Fruit fly (Drosophila melanogaster) whole organism, embryonic: ENCODE results near the gene mRpL46.
A peak's percentile ranks its signal among the peaks of the same experiment; 100 is the strongest.

ENCODE experiments used
- Ada2b ChIP-seq: fragments of 200-800 bp; sonication (Bioruptor generic); IDR thresholded peaks from 2 replicates; pipeline ENCODE4 v1.3.6; 2022; ENCODE audit warnings: missing biosample characterization, missing genetic modification characterization
- Adf1 ChIP-seq: fragments of 200-800 bp; sonication (Bioruptor generic); IDR thresholded peaks from 2 replicates; pipeline ENCODE4 v1.3.6; 2022; ENCODE audit warnings: missing biosample characterization, missing genetic modification characterization
- Aef1 ChIP-seq: fragments of 200-800 bp; sonication (Bioruptor generic); IDR thresholded peaks from 3 replicates; pipeline ENCODE4 v1.3.6; 2022; ENCODE audit warnings: missing biosample characterization, missing genetic modification characterization
- CG10959 ChIP-seq: fragments of 200-800 bp; sonication (Bioruptor generic); IDR thresholded peaks from 2 replicates; pipeline ENCODE4 v1.3.6; 2022; ENCODE audit warnings: missing biosample characterization, missing genetic modification characterization
- CG13775 ChIP-seq: fragments of 200-800 bp; sonication (Bioruptor generic); optimal IDR thresholded peaks from 3 replicates; lab custom pipeline; 2017; ENCODE audit warnings: missing biosample characterization, mild to moderate bottlenecking, missing genetic modification characterization
- CG13894 ChIP-seq: fragments of 200-800 bp; sonication (Bioruptor generic); optimal IDR thresholded peaks from 3 replicates; lab custom pipeline; 2018; ENCODE audit warnings: missing biosample characterization, mild to moderate bottlenecking, missing genetic modification characterization, moderate library complexity
- CG1529 ChIP-seq: fragments of 200-800 bp; sonication (Bioruptor generic); optimal IDR thresholded peaks from 3 replicates; lab custom pipeline; 2018; ENCODE audit warnings: missing biosample characterization, missing genetic modification characterization
- CG15601 ChIP-seq: fragments of 200-800 bp; sonication (Bioruptor generic); optimal IDR thresholded peaks from 3 replicates; lab custom pipeline; 2019; ENCODE audit warnings: missing biosample characterization, mild to moderate bottlenecking, missing genetic modification characterization, moderate library complexity
- CG17328 ChIP-seq: fragments of 200-800 bp; sonication (Bioruptor generic); IDR thresholded peaks from 2 replicates; pipeline ENCODE4 v1.3.6; 2022; ENCODE audit warnings: missing biosample characterization, missing genetic modification characterization
- CG1832 ChIP-seq: fragments of 200-800 bp; sonication (Bioruptor generic); optimal IDR thresholded peaks from 2 replicates; lab custom pipeline; 2017; ENCODE audit warnings: missing biosample characterization, mild to moderate bottlenecking, missing genetic modification characterization, inconsistent platforms
- CG18599 ChIP-seq: fragments of 200-800 bp; sonication (Bioruptor generic); optimal IDR thresholded peaks from 3 replicates; lab custom pipeline; 2017; ENCODE audit warnings: missing biosample characterization, missing genetic modification characterization, mild to moderate bottlenecking, moderate library complexity, missing genetic modification reagents
- CG2116 ChIP-seq: fragments of 200-800 bp; sonication (Bioruptor generic); optimal IDR thresholded peaks from 3 replicates; lab custom pipeline; 2018; ENCODE audit warnings: missing biosample characterization, mild to moderate bottlenecking, missing genetic modification characterization
- CG2129 ChIP-seq: fragments of 200-800 bp; sonication (Bioruptor generic); IDR thresholded peaks from 2 replicates; pipeline ENCODE4 v1.3.6; 2022; ENCODE audit warnings: missing biosample characterization, missing genetic modification characterization; ENCODE audit not compliant: partially characterized antibody
- CG2678 ChIP-seq: fragments of 200-800 bp; sonication (Bioruptor generic); optimal IDR thresholded peaks from 3 replicates; lab custom pipeline; 2019; ENCODE audit warnings: missing biosample characterization, mild to moderate bottlenecking, missing genetic modification characterization, moderate library complexity
- CG3065 ChIP-seq: fragments of 200-800 bp; sonication (Bioruptor generic); optimal IDR thresholded peaks from 2 replicates; lab custom pipeline; 2016; ENCODE audit warnings: missing biosample characterization, missing genetic modification characterization
- CG33557 ChIP-seq: fragments of 200-800 bp; sonication (Bioruptor generic); optimal IDR thresholded peaks from 2 replicates; lab custom pipeline; 2019; ENCODE audit warnings: missing biosample characterization, mild to moderate bottlenecking, missing genetic modification characterization, moderate library complexity
- CG34224 ChIP-seq: fragments of 200-800 bp; sonication (Bioruptor generic); IDR thresholded peaks from 3 replicates; pipeline ENCODE4 v1.3.6; 2022; ENCODE audit warnings: missing biosample characterization, missing genetic modification characterization; ENCODE audit not compliant: partially characterized antibody
- CG43689 ChIP-seq: fragments of 200-800 bp; sonication (Bioruptor generic); IDR thresholded peaks from 2 replicates; pipeline ENCODE4 v1.3.6; 2022; ENCODE audit warnings: missing biosample characterization, missing genetic modification characterization
- CG4617 ChIP-seq: fragments of 200-800 bp; sonication (Bioruptor generic); optimal IDR thresholded peaks from 3 replicates; lab custom pipeline; 2016; ENCODE audit warnings: missing biosample characterization, missing genetic modification characterization, borderline replicate concordance
- CG6175 ChIP-seq: fragments of 200-800 bp; sonication (Bioruptor generic); IDR thresholded peaks from 3 replicates; pipeline ENCODE4 v1.3.6; 2022; ENCODE audit warnings: missing biosample characterization, missing genetic modification characterization
- CG6272 ChIP-seq: fragments of 200-800 bp; sonication (Bioruptor generic); IDR thresholded peaks from 2 replicates; pipeline ENCODE4 v1.3.6; 2022; ENCODE audit warnings: missing biosample characterization, missing genetic modification characterization
- CG7372 ChIP-seq: fragments of 200-800 bp; sonication (Bioruptor generic); IDR thresholded peaks from 2 replicates; pipeline ENCODE4 v1.3.6; 2022; ENCODE audit warnings: missing biosample characterization, missing genetic modification characterization
- CG8089 ChIP-seq: fragments of 200-800 bp; sonication (Bioruptor generic); optimal IDR thresholded peaks from 3 replicates; lab custom pipeline; 2016; ENCODE audit warnings: missing biosample characterization, missing genetic modification characterization
- CG8478 ChIP-seq: fragments of >200 bp; optimal IDR thresholded peaks from 2 replicates; lab custom pipeline; 2018
- CG9876 ChIP-seq: fragments of 200-800 bp; sonication (Bioruptor generic); optimal IDR thresholded peaks from 2 replicates; lab custom pipeline; 2016; ENCODE audit warnings: missing biosample characterization, missing genetic modification characterization
- Dfd ChIP-seq, 2 experiments: fragments of >200 bp; optimal IDR thresholded peaks; 2 replicates each; lab custom pipeline; 2017; ENCODE audit warnings: missing biosample characterization in 2 of 2, missing genetic modification characterization in 2 of 2
- Dref ChIP-seq: fragments of 200-800 bp; sonication (Bioruptor generic); IDR thresholded peaks from 2 replicates; pipeline ENCODE4 v1.3.6; 2022; ENCODE audit warnings: missing biosample characterization, missing genetic modification characterization
- HLH3B ChIP-seq: fragments of 200-800 bp; sonication (Bioruptor generic); IDR thresholded peaks from 2 replicates; pipeline ENCODE4 v1.3.6; 2022; ENCODE audit warnings: missing biosample characterization, missing genetic modification characterization
- Kr ChIP-seq: fragments of 200-800 bp; sonication (Bioruptor generic); optimal IDR thresholded peaks from 2 replicates; lab custom pipeline; 2017; ENCODE audit warnings: missing biosample characterization, mild to moderate bottlenecking, missing genetic modification characterization
- Max ChIP-seq: fragments of 200-800 bp; sonication (Bioruptor generic); optimal IDR thresholded peaks from 2 replicates; lab custom pipeline; 2016; ENCODE audit warnings: missing biosample characterization, mild to moderate bottlenecking, missing genetic modification characterization
- Mrtf ChIP-seq: fragments of 200-800 bp; sonication (Bioruptor generic); IDR thresholded peaks from 3 replicates; pipeline ENCODE4 v1.3.6; 2022; ENCODE audit warnings: missing biosample characterization, missing genetic modification characterization
- Opbp ChIP-seq: fragments of 200-800 bp; sonication (Bioruptor generic); IDR thresholded peaks from 3 replicates; pipeline ENCODE4 v1.3.6; 2022; ENCODE audit warnings: missing biosample characterization, missing genetic modification characterization; ENCODE audit not compliant: partially characterized antibody
- Ssrp ChIP-seq: fragments of 200-800 bp; sonication (Bioruptor generic); optimal IDR thresholded peaks from 2 replicates; lab custom pipeline; 2018; ENCODE audit warnings: missing biosample characterization, mild to moderate bottlenecking, missing genetic modification characterization, moderate library complexity
- ac ChIP-seq: fragments of 200-800 bp; sonication (Bioruptor generic); optimal IDR thresholded peaks from 3 replicates; lab custom pipeline; 2017; ENCODE audit warnings: missing biosample characterization, mild to moderate bottlenecking, missing genetic modification characterization
- amos ChIP-seq: fragments of 200-800 bp; sonication (Bioruptor generic); IDR thresholded peaks from 2 replicates; pipeline ENCODE4 v1.3.6; 2022; ENCODE audit warnings: missing biosample characterization, missing genetic modification characterization; ENCODE audit not compliant: partially characterized antibody
- bab2 ChIP-seq: fragments of 200-800 bp; sonication (Bioruptor generic); optimal IDR thresholded peaks from 2 replicates; lab custom pipeline; 2016; ENCODE audit warnings: missing biosample characterization, missing genetic modification characterization
- btn ChIP-seq: fragments of 200-800 bp; sonication (Bioruptor generic); optimal IDR thresholded peaks from 2 replicates; lab custom pipeline; 2016; ENCODE audit warnings: missing biosample characterization, missing genetic modification characterization
- chif ChIP-seq, 2 experiments: fragments of 200-800 bp; sonication (Bioruptor generic); optimal IDR thresholded peaks; 3 replicates each; lab custom pipeline; 2016; ENCODE audit warnings: missing biosample characterization in 2 of 2, missing genetic modification characterization in 2 of 2
- chn ChIP-seq: fragments of 200-800 bp; sonication (Bioruptor generic); optimal IDR thresholded peaks from 2 replicates; lab custom pipeline; 2016; ENCODE audit warnings: missing biosample characterization, missing genetic modification characterization
- corto ChIP-seq: fragments of 200-800 bp; sonication (Bioruptor generic); optimal IDR thresholded peaks from 2 replicates; lab custom pipeline; 2016; ENCODE audit warnings: missing biosample characterization, mild to moderate bottlenecking, missing genetic modification characterization, moderate library complexity
- danr ChIP-seq: fragments of 200-800 bp; sonication (Bioruptor generic); IDR thresholded peaks from 2 replicates; pipeline ENCODE4 v1.3.6; 2022; ENCODE audit warnings: missing biosample characterization, missing genetic modification characterization
- en ChIP-seq: fragments of 200-800 bp; sonication (Bioruptor generic); optimal IDR thresholded peaks from 2 replicates; lab custom pipeline; 2016; ENCODE audit warnings: missing biosample characterization, missing genetic modification characterization
- exex ChIP-seq: fragments of 200-800 bp; sonication (Bioruptor generic); optimal IDR thresholded peaks from 4 replicates; lab custom pipeline; 2018; ENCODE audit warnings: missing biosample characterization, mild to moderate bottlenecking, missing genetic modification characterization, moderate library complexity
- gce ChIP-seq: fragments of 200-800 bp; sonication (Bioruptor generic); IDR thresholded peaks from 3 replicates; pipeline ENCODE4 v1.3.6; 2022; ENCODE audit warnings: missing biosample characterization, missing genetic modification characterization
- gcm2 ChIP-seq: fragments of 200-800 bp; sonication (Bioruptor generic); optimal IDR thresholded peaks from 2 replicates; lab custom pipeline; 2016; ENCODE audit warnings: missing biosample characterization, missing genetic modification characterization
- hb ChIP-seq: fragments of 200-800 bp; sonication (Bioruptor generic); IDR thresholded peaks from 3 replicates; pipeline ENCODE4 v1.3.6; 2022; ENCODE audit warnings: missing biosample characterization, missing genetic modification characterization; ENCODE audit not compliant: partially characterized antibody
- sens ChIP-seq: fragments of 200-800 bp; sonication (Bioruptor generic); peaks from one replicate; lab custom pipeline; 2016; ENCODE audit warnings: missing biosample characterization, missing genetic modification characterization
- tll ChIP-seq, 2 experiments: fragments of 200-800 bp in 1 of 2; fragments of >200 bp in 1 of 2; sonication (Bioruptor generic) in 1 of 2; optimal IDR thresholded peaks; 2 replicates each; lab custom pipeline; 2017 to 2019; ENCODE audit warnings: missing biosample characterization in 2 of 2, missing genetic modification characterization in 2 of 2, mild to moderate bottlenecking in 1 of 2, moderate library complexity in 1 of 2

mRpL46 gene

dm6 chr3L:1774713-1775648, 2.3 kb upstream of the mRpL46 start, which contains the start of the genes CG13933 and PolD2 (continued):
- TF ChIP-seq CG33557 (GFP tag; lab: Kevin White, UChicago) (peak; percentile 98), CG8478 (lab: Kevin White, UChicago) (no peak), Kr (GFP tag; lab: Kevin White, UChicago) (no peak), CG6175 (GFP tag; lab: Robert Waterston, UW) (peak; percentile 59; the same call in 2 of the 3 replicates), CG6272 (GFP tag; lab: Robert Waterston, UW) (peak; percentile 92), chif (GFP tag; optimal IDR thresholded peaks at IDR 0.05; lab: Kevin White, UChicago) (peak; percentile 48 to 89), CG43689 (GFP tag; lab: Robert Waterston, UW) (peak; percentile 97), CG1832 (GFP tag; lab: Kevin White, UChicago) (no peak), Mrtf (peak; percentile 84), CG8089 (peak; percentile 68), CG7372 (GFP tag; lab: Robert Waterston, UW) (peak; percentile 93), CG10959 (peak; percentile 93), Aef1 (peak; percentile 98), CG18599 (GFP tag; lab: Kevin White, UChicago) (no peak), tll (GFP tag; optimal IDR thresholded peaks at IDR 0.05; lab: Kevin White, UChicago) (no peak), CG34224 (GFP tag; lab: Robert Waterston, UW) (peak; percentile 85), danr (peak; percentile 46; the same call in 1 of the 2 replicates), Opbp (peak; percentile 43), CG13775 (GFP tag; lab: Kevin White, UChicago) (peak; percentile 96), Ada2b (GFP tag; lab: Robert Waterston, UW) (peak; percentile 95), chn (GFP tag; lab: Kevin White, UChicago) (peak; percentile 86), CG2678 (peak; percentile 92), CG3065 (no peak), CG15601 (tag; lab: Kevin White, UChicago) (peak; percentile 97), Ssrp (tag; lab: Kevin White, UChicago) (peak; percentile 98), CG9876 (GFP tag; lab: Kevin White, UChicago) (peak; percentile 52), CG2116 (peak; percentile 83), Dfd (GFP tag; optimal IDR thresholded peaks at IDR 0.05; lab: Kevin White, UChicago) (no peak), bab2 (GFP tag; lab: Kevin White, UChicago) (peak; percentile 91), CG13894 (tag; lab: Kevin White, UChicago) (no peak), ac (GFP tag; lab: Kevin White, UChicago) (peak; percentile 95), hb (GFP tag; lab: Robert Waterston, UW) (peak; percentile 90), btn (GFP tag; lab: Kevin White, UChicago) (peak; percentile 20), CG17328 (GFP tag; lab: Robert Waterston, UW) (peak; percentile 99), CG4617 (GFP tag; lab: Kevin White, UChicago) (peak; percentile 91), CG1529 (GFP tag; lab: Kevin White, UChicago) (peak; percentile 92), CG2129 (GFP tag; lab: Robert Waterston, UW) (peak; percentile 25), Dref (GFP tag; lab: Robert Waterston, UW) (peak; percentile 68), corto (GFP tag; lab: Kevin White, UChicago) (no peak), Max (GFP tag; lab: Kevin White, UChicago) (peak; percentile 74), exex (peak; percentile 64), HLH3B (peak; percentile 97), en (GFP tag; lab: Kevin White, UChicago) (peak; percentile 26), sens (GFP tag; lab: Kevin White, UChicago) (peak; percentile 94), Adf1 (GFP tag; lab: Robert Waterston, UW) (peak; percentile 86), gce (GFP tag; lab: Robert Waterston, UW) (peak; percentile 89), gcm2 (GFP tag; lab: Kevin White, UChicago) (peak; percentile 65), amos (GFP tag; lab: Robert Waterston, UW) (peak; percentile 57; the same call in 1 of the 2 replicates)
